Fruit fly (Drosophila melanogaster) whole organism, embryonic: ENCODE results near the gene CG42759.

Experiments
- CG11398 ChIP-seq: fragments of 200-800 bp; sonication (Bioruptor generic); optimal IDR thresholded peaks from 2 replicates; lab custom pipeline; 2016; ENCODE audit warnings: missing biosample characterization, missing genetic modification characterization
- CG12744 ChIP-seq: fragments of 200-800 bp; sonication (Bioruptor generic); optimal IDR thresholded peaks from 2 replicates; lab custom pipeline; 2016; ENCODE audit warnings: missing biosample characterization, missing genetic modification characterization
- CG18619 ChIP-seq: fragments of 200-800 bp; sonication (Bioruptor generic); optimal IDR thresholded peaks from 3 replicates; lab custom pipeline; 2017; ENCODE audit warnings: missing biosample characterization, mild to moderate bottlenecking, missing genetic modification characterization
- Dbx ChIP-seq: fragments of 200-800 bp; sonication (Bioruptor generic); IDR thresholded peaks from 3 replicates; pipeline ENCODE4 v1.3.6; 2022; ENCODE audit warnings: missing biosample characterization, missing genetic modification characterization
- Max ChIP-seq: fragments of 200-800 bp; sonication (Bioruptor generic); optimal IDR thresholded peaks from 2 replicates; lab custom pipeline; 2016; ENCODE audit warnings: missing biosample characterization, mild to moderate bottlenecking, missing genetic modification characterization
- Sox102F ChIP-seq: fragments of 200-800 bp; sonication (Bioruptor generic); optimal IDR thresholded peaks from 2 replicates; lab custom pipeline; 2018; ENCODE audit warnings: missing biosample characterization, mild to moderate bottlenecking, missing genetic modification characterization, moderate library complexity
- crc ChIP-seq: fragments of 200-800 bp; sonication (Bioruptor generic); optimal IDR thresholded peaks from 2 replicates; lab custom pipeline; 2016; ENCODE audit warnings: missing biosample characterization, missing genetic modification characterization
- insv ChIP-seq, 2 experiments: fragments of 200-800 bp; sonication (Bioruptor generic); optimal IDR thresholded peaks; 3 replicates each; lab custom pipeline; 2016 to 2018; ENCODE audit warnings: missing biosample characterization in 2 of 2, missing genetic modification characterization in 2 of 2
- onecut ChIP-seq: fragments of 200-800 bp; sonication (Bioruptor generic); IDR thresholded peaks from 2 replicates; pipeline ENCODE4 v1.3.6; 2022; ENCODE audit warnings: missing biosample characterization, missing genetic modification characterization
- shn ChIP-seq: fragments of 200-800 bp; sonication (Bioruptor generic); optimal IDR thresholded peaks from 3 replicates; lab custom pipeline; 2016; ENCODE audit warnings: missing biosample characterization, missing genetic modification characterization

dm6 chr3R:10169124-10169766 is 26.4 kb downstream of the CG42759 start:
- no peak for TF ChIP-seq crc (GFP tag; lab: Kevin White, UChicago)
- no peak for TF ChIP-seq CG12744 (GFP tag; lab: Kevin White, UChicago)
- no peak for TF ChIP-seq shn (GFP tag; lab: Kevin White, UChicago)
- TF ChIP-seq CG11398 (GFP tag; lab: Kevin White, UChicago), result no peak
- no peak for TF ChIP-seq insv (GFP tag; optimal IDR thresholded peaks at IDR 0.05; lab: Kevin White, UChicago)
- no peak for TF ChIP-seq CG18619 (GFP tag; lab: Kevin White, UChicago)
- TF ChIP-seq Dbx, result no peak
- TF ChIP-seq onecut, result no peak
- no peak for TF ChIP-seq Sox102F
- TF ChIP-seq Max (GFP tag; lab: Kevin White, UChicago), result no peak
